Fruit fly (Drosophila melanogaster) whole organism, wandering third instar larva: ENCODE data around the gene IP3K2.
A peak's percentile ranks its signal among the peaks of the same experiment; 100 is the strongest.

Experiments
- CG32264 ChIP-seq: fragments of 200-800 bp; sonication (Bioruptor generic); optimal IDR thresholded peaks from 2 replicates; lab custom pipeline; 2016; ENCODE audit warnings: missing biosample characterization, missing genetic modification characterization
- CrebA ChIP-seq: fragments of 200-800 bp; sonication (Bioruptor generic); optimal IDR thresholded peaks from 2 replicates; lab custom pipeline; 2016; ENCODE audit warnings: missing biosample characterization, mild to moderate bottlenecking, missing genetic modification characterization, borderline replicate concordance
- Dif ChIP-seq: fragments of 200-275, 200-300 bp; sonication (Bioruptor generic); optimal IDR thresholded peaks from 2 replicates; lab custom pipeline; 2018; ENCODE audit warnings: missing biosample characterization, missing genetic modification characterization; ENCODE audit not compliant: partially characterized antibody
- GATAd ChIP-seq: sonication (Bioruptor generic); optimal IDR thresholded peaks from 2 replicates; lab custom pipeline; 2016; ENCODE audit warnings: missing biosample characterization, missing genetic modification characterization
- HLH106 ChIP-seq: fragments of 200-800 bp; optimal IDR thresholded peaks from 3 replicates; lab custom pipeline; 2019; ENCODE audit warnings: missing biosample characterization, mild to moderate bottlenecking, missing genetic modification characterization, moderate library complexity
- Hr78 ChIP-seq: fragments of >200 bp; optimal IDR thresholded peaks from 2 replicates; lab custom pipeline; 2017; ENCODE audit warnings: missing biosample characterization, missing genetic modification characterization
- Hr83 ChIP-seq: fragments of 200-300 bp; sonication (Bioruptor generic); optimal IDR thresholded peaks from 2 replicates; lab custom pipeline; 2016; ENCODE audit warnings: missing biosample characterization, mild to moderate bottlenecking, missing genetic modification characterization, moderate library complexity; ENCODE audit not compliant: poor library complexity, severe bottlenecking
- Jra ChIP-seq: sonication (Bioruptor generic); optimal IDR thresholded peaks from 2 replicates; lab custom pipeline; 2016; ENCODE audit warnings: missing biosample characterization, missing genetic modification characterization
- Mio ChIP-seq: sonication (Bioruptor generic); optimal IDR thresholded peaks from 2 replicates; lab custom pipeline; 2016; ENCODE audit warnings: missing biosample characterization, missing genetic modification characterization
- Myc ChIP-seq: fragments of >200 bp; optimal IDR thresholded peaks from 2 replicates; lab custom pipeline; 2017
- OdsH ChIP-seq: fragments of 200-800 bp; sonication (Bioruptor generic); optimal IDR thresholded peaks from 2 replicates; lab custom pipeline; 2016; ENCODE audit warnings: missing biosample characterization, mild to moderate bottlenecking, missing genetic modification characterization
- Rel ChIP-seq, 2 experiments: fragments of 200-800 bp; sonication (Bioruptor generic) in 1 of 2; optimal IDR thresholded peaks; 2 replicates in 1 of 2; 3 replicates in 1 of 2; lab custom pipeline; 2016 to 2019; ENCODE audit warnings: mild to moderate bottlenecking in 2 of 2, missing biosample characterization in 2 of 2, missing genetic modification characterization in 2 of 2, moderate library complexity in 1 of 2
- Sp1 ChIP-seq: fragments of 200-800 bp; sonication (Bioruptor generic); optimal IDR thresholded peaks from 3 replicates; lab custom pipeline; 2019; ENCODE audit warnings: missing biosample characterization, mild to moderate bottlenecking, missing genetic modification characterization, moderate library complexity
- Vsx2 ChIP-seq: fragments of 200-300, 225-300 bp; sonication (Bioruptor generic); optimal IDR thresholded peaks from 2 replicates; lab custom pipeline; 2018; ENCODE audit warnings: missing biosample characterization, missing genetic modification characterization; ENCODE audit not compliant: partially characterized antibody
- br ChIP-seq: fragments of 200-800 bp; sonication (Bioruptor generic); optimal IDR thresholded peaks from 2 replicates; lab custom pipeline; 2016; ENCODE audit warnings: missing biosample characterization, missing genetic modification characterization
- dmrt93B ChIP-seq: fragments of 200-800 bp; sonication (Bioruptor generic); optimal IDR thresholded peaks from 2 replicates; lab custom pipeline; 2018; ENCODE audit warnings: missing biosample characterization, mild to moderate bottlenecking, missing genetic modification characterization
- dsf ChIP-seq: sonication (Bioruptor generic); optimal IDR thresholded peaks from 2 replicates; lab custom pipeline; 2016; ENCODE audit warnings: missing biosample characterization, missing genetic modification characterization, borderline replicate concordance
- fru ChIP-seq: fragments of 200-800 bp; sonication (Bioruptor generic); optimal IDR thresholded peaks from 3 replicates; lab custom pipeline; 2016; ENCODE audit warnings: missing biosample characterization, mild to moderate bottlenecking, missing genetic modification characterization
- h ChIP-seq: fragments of 200-800 bp; sonication (Bioruptor generic); optimal IDR thresholded peaks from 3 replicates; lab custom pipeline; 2016; ENCODE audit warnings: missing biosample characterization, mild to moderate bottlenecking, missing genetic modification characterization
- lola ChIP-seq: fragments of >200 bp; optimal IDR thresholded peaks from 2 replicates; lab custom pipeline; 2017; ENCODE audit warnings: missing biosample characterization, missing genetic modification characterization
- psq ChIP-seq: fragments of 200-800 bp; sonication (Bioruptor generic); optimal IDR thresholded peaks from 3 replicates; lab custom pipeline; 2017; ENCODE audit warnings: missing biosample characterization, mild to moderate bottlenecking, missing genetic modification characterization, moderate library complexity
- rgr ChIP-seq: fragments of 200-800 bp; sonication (Bioruptor generic); optimal IDR thresholded peaks from 3 replicates; lab custom pipeline; 2016; ENCODE audit warnings: missing biosample characterization, mild to moderate bottlenecking, missing genetic modification characterization
- sage ChIP-seq: fragments of 200-800 bp; sonication (Bioruptor generic); optimal IDR thresholded peaks from 2 replicates; lab custom pipeline; 2016; ENCODE audit warnings: missing biosample characterization, mild to moderate bottlenecking, missing genetic modification characterization
- sv ChIP-seq: fragments of 200-800 bp; sonication (Bioruptor generic); optimal IDR thresholded peaks from 3 replicates; lab custom pipeline; 2016; ENCODE audit warnings: missing biosample characterization, missing genetic modification characterization
- tai ChIP-seq: sonication (Bioruptor generic); optimal IDR thresholded peaks from 2 replicates; lab custom pipeline; 2016; ENCODE audit warnings: missing biosample characterization, missing genetic modification characterization
- woc ChIP-seq: sonication (Bioruptor generic); optimal IDR thresholded peaks from 2 replicates; lab custom pipeline; 2016; ENCODE audit warnings: missing biosample characterization, mild to moderate bottlenecking, missing genetic modification characterization

Gene IP3K2

DNA sequence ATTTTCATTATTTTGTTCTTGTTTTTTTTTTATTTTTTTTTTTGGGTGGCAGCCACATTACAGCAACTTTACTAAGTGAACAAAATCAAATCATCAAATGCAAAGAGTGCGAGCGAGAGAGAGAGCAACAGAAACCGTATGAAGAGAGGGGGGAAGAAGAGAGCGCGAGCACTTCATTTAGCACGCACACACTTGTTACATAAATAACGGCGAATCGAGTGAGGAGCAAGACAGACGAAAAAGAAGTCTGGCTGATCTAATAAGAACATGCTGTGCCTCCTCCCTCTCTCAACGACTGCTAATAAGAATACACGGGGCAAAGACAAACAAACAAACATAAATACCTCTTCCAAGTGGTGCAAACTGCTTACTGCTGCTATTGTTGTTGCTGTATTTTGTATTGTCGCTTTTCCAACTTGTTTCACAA, 18.9 kb upstream of the IP3K2 start:
- TF ChIP-seq woc (GFP tag; lab: Kevin White, UChicago) (no peak), Dif (GFP tag; lab: Kevin White, UChicago) (peak; percentile 61), br (GFP tag; lab: Kevin White, UChicago) (no peak), Myc (no peak), GATAd (GFP tag; lab: Kevin White, UChicago) (no peak), lola (GFP tag; lab: Kevin White, UChicago) (no peak), Vsx2 (GFP tag; lab: Kevin White, UChicago) (no peak), CG32264 (GFP tag; lab: Kevin White, UChicago) (no peak), psq (peak; percentile 89), Hr83 (GFP tag; lab: Kevin White, UChicago) (no peak), h (peak; percentile 12), Sp1 (GFP tag; lab: Kevin White, UChicago) (no peak)

DNA sequence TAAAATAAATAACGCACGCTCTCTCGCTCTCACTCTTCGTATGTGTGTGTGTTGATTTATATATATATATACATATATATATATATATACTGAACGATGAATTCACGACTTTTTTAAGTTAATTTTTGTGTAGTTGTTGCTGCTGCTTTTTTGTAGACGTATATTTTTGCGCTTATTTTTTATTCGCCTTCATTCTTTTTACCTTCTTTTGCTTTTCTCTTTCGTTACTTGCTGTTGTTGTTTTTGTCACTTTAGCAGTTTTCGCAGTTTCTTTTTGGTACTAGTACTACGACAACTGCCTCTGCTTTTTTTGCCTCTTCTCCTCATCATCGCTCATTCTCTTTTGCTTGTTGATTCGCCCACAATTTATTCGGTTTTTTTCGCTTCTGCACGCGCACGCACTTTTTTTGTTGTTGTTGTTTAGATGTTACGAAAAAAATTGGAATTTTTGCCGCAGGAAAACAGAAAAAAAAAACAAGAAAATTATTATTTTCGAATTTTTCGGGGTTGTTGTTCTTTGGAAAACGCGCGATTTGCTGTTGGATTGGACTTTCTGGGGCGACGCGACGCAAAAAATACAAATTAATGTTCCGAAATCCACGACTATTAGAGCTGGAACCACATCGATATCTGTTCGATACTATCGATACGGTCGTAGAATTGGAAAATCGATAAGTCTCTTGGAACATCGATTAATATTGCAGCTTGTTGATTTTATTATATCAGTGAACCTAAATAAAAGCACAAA, 18.3 kb upstream of the IP3K2 start, which contains the start of the genes HDAC4 and CG15743:
HDAC4 (minus strand) TSS at position 632 of the 748 bp plus-strand sequence.
CG15743 (plus strand) TSS at position 707 of the 748 bp plus-strand sequence.
- TF ChIP-seq Jra (GFP tag; lab: Kevin White, UChicago) (peak; percentile 43), dmrt93B (GFP tag; lab: Kevin White, UChicago) (no peak), GATAd (GFP tag; lab: Kevin White, UChicago) (no peak), Dif (GFP tag; lab: Kevin White, UChicago) (no peak), sv (no peak), CrebA (GFP tag; lab: Kevin White, UChicago) (no peak), psq (peak; percentile 90), h (peak; percentile 25), Hr83 (GFP tag; lab: Kevin White, UChicago) (no peak), rgr (GFP tag; lab: Kevin White, UChicago) (peak; percentile 18), sage (GFP tag; lab: Kevin White, UChicago) (no peak), Rel (GFP tag; optimal IDR thresholded peaks at IDR 0.05; lab: Kevin White, UChicago) (no peak), Rel (tag; optimal IDR thresholded peaks at IDR 0.05; lab: Kevin White, UChicago) (no peak), HLH106 (tag; lab: Kevin White, UChicago) (peak; percentile 12), Sp1 (GFP tag; lab: Kevin White, UChicago) (peak; percentile 3), fru (GFP tag; lab: Kevin White, UChicago) (peak; percentile 36)

DNA sequence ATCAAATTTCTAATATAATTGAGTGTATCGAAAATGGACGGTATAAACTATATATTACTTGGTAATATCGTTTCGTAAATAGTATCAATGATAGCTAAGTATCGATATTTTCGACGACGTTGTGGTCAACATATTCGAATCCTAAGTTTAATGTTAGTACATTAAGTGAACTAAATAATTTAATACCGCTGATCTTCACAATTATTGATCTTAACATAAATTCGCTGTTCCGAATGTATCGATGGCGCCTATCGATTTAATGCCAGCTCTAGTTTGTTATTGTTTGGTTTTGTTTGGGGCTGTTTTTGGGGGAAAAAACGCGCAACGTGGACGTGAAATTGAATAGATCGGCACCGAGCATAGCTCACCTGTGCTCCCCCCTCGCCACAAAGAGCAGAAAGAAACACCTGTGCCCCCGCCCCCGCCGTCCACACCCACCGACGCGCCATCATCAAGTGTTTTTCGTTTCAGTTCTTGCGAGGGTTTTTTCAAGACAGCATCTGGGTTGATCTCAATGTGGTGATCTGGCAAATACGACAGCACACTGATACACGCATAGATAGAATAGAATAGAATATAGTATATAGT, 17.6 kb upstream of the IP3K2 start:
- TF ChIP-seq Mio (no peak), Hr78 (GFP tag; lab: Kevin White, UChicago) (no peak), CrebA (GFP tag; lab: Kevin White, UChicago) (no peak), Rel (GFP tag; optimal IDR thresholded peaks at IDR 0.05; lab: Kevin White, UChicago) (no peak), Rel (tag; optimal IDR thresholded peaks at IDR 0.05; lab: Kevin White, UChicago) (peak; percentile 71)

DNA sequence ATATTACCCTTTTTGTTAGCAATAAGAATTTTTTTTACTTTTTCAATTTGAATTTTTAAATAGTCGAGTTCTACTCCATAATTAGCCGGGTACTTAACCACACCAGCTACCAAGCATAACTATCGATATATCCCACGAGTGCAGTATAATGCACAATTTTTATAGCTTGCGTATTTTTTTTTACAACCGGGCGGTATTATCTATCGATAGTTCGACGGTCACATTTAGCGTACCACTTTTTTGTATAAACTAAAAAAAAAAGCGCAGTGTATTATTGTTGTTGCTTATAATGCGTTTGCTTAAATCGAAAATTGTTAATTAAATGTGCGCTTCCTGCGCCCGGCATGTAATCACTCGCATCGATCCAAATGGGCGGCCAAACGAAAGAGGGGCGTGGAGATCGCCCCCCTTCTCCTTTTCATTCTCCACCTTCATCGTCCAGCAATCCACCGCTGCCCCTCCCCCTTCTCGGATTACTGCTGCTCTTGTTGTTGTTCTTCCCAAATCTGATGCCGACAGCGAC, 15.5 kb upstream of the IP3K2 start, which contains the start of gene Remo:
Remo (plus strand) TSS at position 198 of the 523 bp plus-strand sequence.
- no peak for TF ChIP-seq tai
- no peak for TF ChIP-seq Rel (GFP tag; optimal IDR thresholded peaks at IDR 0.05; lab: Kevin White, UChicago)
- peak; percentile 38 for TF ChIP-seq Rel (tag; optimal IDR thresholded peaks at IDR 0.05; lab: Kevin White, UChicago)
- peak; percentile 0 for TF ChIP-seq OdsH (GFP tag; lab: Kevin White, UChicago)
- TF ChIP-seq dsf (GFP tag; lab: Kevin White, UChicago) = no peak
- no peak for TF ChIP-seq br (GFP tag; lab: Kevin White, UChicago)
- TF ChIP-seq fru (GFP tag; lab: Kevin White, UChicago) = no peak
